Worm (Caenorhabditis elegans) whole organism, early embryonic: ENCODE data around the gene wip-1.

Experiments
- B0310.2 ChIP-seq: sonication (generic microtip); optimal IDR thresholded peaks from 2 replicates; lab custom pipeline; 2016; ENCODE audit warnings: mild to moderate bottlenecking, missing genetic modification characterization, missing compliant biosample characterization
- F13C5.2 ChIP-seq: sonication (generic microtip); optimal IDR thresholded peaks from 2 replicates; lab custom pipeline; 2017; ENCODE audit warnings: mild to moderate bottlenecking, missing genetic modification characterization, inconsistent platforms, missing compliant biosample characterization
- aly-1 ChIP-seq: sonication (generic microtip); optimal IDR thresholded peaks from 2 replicates; lab custom pipeline; 2016; ENCODE audit warnings: missing genetic modification characterization, missing compliant biosample characterization
- ama-1 ChIP-seq: fragments of 150-350 bp; optimal IDR thresholded peaks from 2 replicates; lab custom pipeline; 2014
- ceh-13 ChIP-seq: fragments of 200-800 bp; sonication (Bioruptor generic); optimal IDR thresholded peaks from 2 replicates; lab custom pipeline; 2018; ENCODE audit warnings: mild to moderate bottlenecking, missing genetic modification characterization, missing compliant biosample characterization
- ceh-36 ChIP-seq: sonication (generic microtip); optimal IDR thresholded peaks from 2 replicates; lab custom pipeline; 2016; ENCODE audit warnings: missing genetic modification characterization, inconsistent platforms, missing compliant biosample characterization
- ets-7 ChIP-seq: sonication (generic microtip); optimal IDR thresholded peaks from 2 replicates; lab custom pipeline; 2016; ENCODE audit warnings: missing genotype, missing genetic modification characterization, missing compliant biosample characterization
- flt-1 ChIP-seq: fragments of 200-800 bp; sonication (Bioruptor generic); IDR thresholded peaks from 2 replicates; pipeline ENCODE4 v1.3.6; 2022; ENCODE audit warnings: missing genetic modification characterization, missing compliant biosample characterization
- hmbx-1 ChIP-seq: sonication (generic microtip); optimal IDR thresholded peaks from 2 replicates; lab custom pipeline; 2016; ENCODE audit warnings: mild to moderate bottlenecking, missing genetic modification characterization, missing compliant biosample characterization
- hmg-4 ChIP-seq: fragments of 200-800 bp; sonication (Bioruptor generic); optimal IDR thresholded peaks from 2 replicates; lab custom pipeline; 2018; ENCODE audit warnings: mild to moderate bottlenecking, missing genetic modification characterization, missing compliant biosample characterization
- hnd-1 ChIP-seq: sonication (generic microtip); optimal IDR thresholded peaks from 2 replicates; lab custom pipeline; 2016; ENCODE audit warnings: missing genetic modification characterization, missing compliant biosample characterization
- pes-1 ChIP-seq: fragments of 200-800 bp; sonication (Bioruptor generic); IDR thresholded peaks from 2 replicates; pipeline ENCODE4 v1.3.6; 2022; ENCODE audit warnings: missing genetic modification reagents, missing genetic modification characterization, missing compliant biosample characterization
- scrt-1 ChIP-seq: fragments of 200-800 bp; sonication (Bioruptor generic); IDR thresholded peaks from 2 replicates; pipeline ENCODE4 v1.3.6; 2022; ENCODE audit warnings: missing genetic modification characterization, missing compliant biosample characterization
- sea-1 ChIP-seq: fragments of 200-800 bp; sonication (Bioruptor generic); conservative IDR thresholded peaks from 2 replicates; pipeline ENCODE4 v1.3.6; 2022; ENCODE audit warnings: missing genetic modification characterization, missing compliant biosample characterization
- tbx-11 ChIP-seq: fragments of 200-800 bp; sonication (Bioruptor generic); IDR thresholded peaks from 2 replicates; pipeline ENCODE4 v1.3.6; 2022; ENCODE audit warnings: missing genetic modification characterization, missing compliant biosample characterization
- tbx-37 ChIP-seq: fragments of 200-800 bp; sonication (Bioruptor generic); conservative IDR thresholded peaks from 2 replicates; pipeline ENCODE4 v1.3.6; 2022; ENCODE audit warnings: missing genetic modification reagents, missing genetic modification characterization, missing compliant biosample characterization
- tra-4 ChIP-seq: sonication (generic microtip); optimal IDR thresholded peaks from 2 replicates; lab custom pipeline; 2017; ENCODE audit warnings: missing genetic modification characterization, missing compliant biosample characterization

The wip-1 gene

DNA sequence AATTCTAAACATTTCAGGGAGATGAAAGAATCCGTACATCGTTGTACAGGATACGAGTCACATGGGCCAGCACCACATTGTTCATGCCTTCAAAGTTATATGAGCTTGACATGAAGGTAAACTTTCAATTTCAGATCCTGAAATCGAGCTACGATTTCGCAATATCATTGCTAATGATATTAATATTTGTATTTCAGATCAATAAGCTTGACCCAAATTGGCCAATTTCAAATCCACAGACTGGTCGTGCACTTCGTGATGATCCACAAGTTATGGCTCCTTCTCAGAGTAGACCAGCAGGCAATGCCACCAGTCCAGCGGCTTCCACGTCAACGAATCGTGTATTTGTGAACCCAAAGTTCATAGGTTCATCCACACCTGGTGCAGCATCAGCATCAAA, 7.9 kb downstream of the wip-1 start:
- no peak for TF ChIP-seq tbx-37 (GFP tag; lab: Robert Waterston, UW)
- TF ChIP-seq ceh-36 (tag; lab: Kevin White, UChicago): no peak
- no peak for TF ChIP-seq ets-7 (tag; lab: Kevin White, UChicago)
- TF ChIP-seq sea-1 (GFP tag; lab: Robert Waterston, UW): no peak
- TF ChIP-seq scrt-1 (GFP tag; lab: Robert Waterston, UW): no peak
- no peak for TF ChIP-seq flt-1
- no peak for TF ChIP-seq aly-1 (tag; lab: Kevin White, UChicago)
- no peak for TF ChIP-seq B0310.2 (tag; lab: Kevin White, UChicago)
- TF ChIP-seq pes-1: no peak
- no peak for TF ChIP-seq hnd-1
- no peak for TF ChIP-seq hmbx-1 (tag; lab: Kevin White, UChicago)
- TF ChIP-seq F13C5.2 (tag; lab: Kevin White, UChicago): no peak
- no peak for TF ChIP-seq tbx-11 (GFP tag; lab: Robert Waterston, UW)
- no peak for TF ChIP-seq ceh-13

DNA sequence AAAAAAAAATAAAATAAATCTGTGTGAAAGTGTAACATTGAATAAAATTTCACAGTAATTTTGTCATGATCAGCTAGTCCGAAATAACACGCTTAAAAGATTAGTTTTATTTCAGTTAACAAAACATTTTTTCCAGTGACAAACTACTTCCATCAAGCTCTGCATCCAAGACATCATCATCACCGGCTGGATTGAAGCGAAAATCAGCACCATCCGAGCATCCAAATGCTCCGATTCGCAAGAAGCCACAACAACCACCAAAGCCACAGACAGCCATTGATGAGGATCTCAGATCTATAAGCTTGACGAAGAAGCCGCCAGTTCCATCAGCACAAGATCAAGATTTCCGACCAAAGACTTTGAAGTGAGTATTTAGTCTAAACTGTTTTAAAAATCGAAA, 8.8 kb downstream of the wip-1 start:
- TF ChIP-seq pes-1 (no peak), ama-1 (lab: Kevin White, UChicago) (peak; percentile 27), tra-4 (tag; lab: Kevin White, UChicago) (no peak), B0310.2 (tag; lab: Kevin White, UChicago) (peak; percentile 32), flt-1 (no peak), hmbx-1 (tag; lab: Kevin White, UChicago) (no peak), hnd-1 (no peak), sea-1 (GFP tag; lab: Robert Waterston, UW) (0 out of 2 replicates have a peak, but pooled peaks have one; percentile 16), ceh-13 (no peak), ets-7 (tag; lab: Kevin White, UChicago) (no peak), aly-1 (tag; lab: Kevin White, UChicago) (no peak)

DNA sequence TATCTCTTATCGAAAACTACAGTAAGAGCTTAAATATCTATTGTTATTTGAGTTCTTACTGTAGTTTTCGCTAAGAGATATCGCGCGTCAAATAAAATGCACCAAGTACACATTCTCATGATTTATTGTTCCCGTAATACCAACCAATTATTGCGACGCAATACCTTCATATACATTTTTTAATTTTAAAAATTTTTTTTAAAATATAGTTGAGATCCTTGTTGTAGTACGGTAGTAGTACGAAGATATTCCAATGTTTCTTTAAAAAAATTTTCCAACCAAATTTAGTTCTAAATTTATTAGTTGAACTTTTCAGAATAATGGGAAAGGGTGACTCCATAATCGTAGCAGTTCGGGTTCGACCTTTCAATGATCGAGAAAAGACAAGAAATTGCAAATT, 12.2 kb downstream of the wip-1 start, which contains the start of gene klp-6:
Gene klp-6, plus strand, starts transcription at position 301 of the 400 bp plus-strand sequence.
- TF ChIP-seq hnd-1 (no peak), tra-4 (tag; lab: Kevin White, UChicago) (no peak), sea-1 (GFP tag; lab: Robert Waterston, UW) (no peak)

DNA sequence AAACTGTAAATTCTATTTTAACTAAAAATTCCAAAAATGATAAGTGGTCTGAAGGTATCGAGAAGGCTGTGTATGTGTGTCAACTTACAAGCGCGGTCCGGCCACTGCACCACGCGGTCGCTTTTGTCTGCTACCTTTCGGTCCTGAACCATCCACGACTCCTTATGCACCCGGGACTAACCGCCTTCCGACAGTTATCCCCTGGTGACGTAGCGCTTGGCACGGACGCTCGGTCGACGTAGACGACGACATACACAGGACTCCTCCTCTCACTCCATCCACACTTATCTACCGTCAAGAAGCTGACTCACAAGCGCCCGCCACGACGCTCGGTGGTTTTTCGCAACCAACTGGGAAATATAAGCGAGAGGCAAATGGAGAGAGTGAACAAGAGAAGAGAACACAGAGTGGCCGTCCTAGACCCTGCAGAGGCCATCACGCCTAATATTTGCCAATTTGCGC, 13.0 kb downstream of the wip-1 start:
- peak; percentile 81 for TF ChIP-seq ceh-13
- peak; percentile 97 for TF ChIP-seq hmg-4 (GFP tag; lab: Kevin White, UChicago)
- TF ChIP-seq B0310.2 (tag; lab: Kevin White, UChicago): peak; percentile 80
- TF ChIP-seq scrt-1 (GFP tag; lab: Robert Waterston, UW): peak; percentile 88
- peak; percentile 83 for TF ChIP-seq tra-4 (tag; lab: Kevin White, UChicago)
- TF ChIP-seq hmbx-1 (tag; lab: Kevin White, UChicago): peak; percentile 69
- peak; percentile 85 for TF ChIP-seq ets-7 (tag; lab: Kevin White, UChicago)
- TF ChIP-seq tbx-11 (GFP tag; lab: Robert Waterston, UW): peak; percentile 90
- peak; percentile 65 for TF ChIP-seq hnd-1
- TF ChIP-seq tbx-37 (GFP tag; lab: Robert Waterston, UW): peak; percentile 90
- peak; percentile 91 for TF ChIP-seq F13C5.2 (tag; lab: Kevin White, UChicago)
- TF ChIP-seq aly-1 (tag; lab: Kevin White, UChicago): peak; percentile 97
- peak; percentile 90 for TF ChIP-seq pes-1
- peak; percentile 82 for TF ChIP-seq flt-1
- TF ChIP-seq ceh-36 (tag; lab: Kevin White, UChicago): peak; percentile 82
- peak; percentile 87 for TF ChIP-seq sea-1 (GFP tag; lab: Robert Waterston, UW)

DNA sequence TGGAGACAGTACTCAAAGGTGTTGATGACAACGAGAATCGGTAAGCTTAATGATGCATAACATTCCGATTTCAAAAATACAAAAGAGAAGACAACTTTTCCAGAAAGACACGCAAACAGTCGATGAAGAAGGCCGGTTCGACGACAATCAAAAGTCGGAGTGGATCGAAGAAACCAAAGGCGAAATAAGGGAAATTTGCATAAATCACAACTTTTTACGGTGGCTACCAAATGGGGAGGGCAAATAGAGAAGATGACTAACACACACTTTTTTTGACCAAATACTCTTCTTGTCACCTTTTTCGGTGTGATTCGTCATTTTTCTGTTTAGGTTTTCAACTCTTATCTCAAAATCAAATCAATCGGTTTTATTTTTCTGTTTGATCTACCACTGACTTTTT, 17.7 kb downstream of the wip-1 start, which contains the start of gene C45G9.6:
Gene C45G9.6, plus strand, starts transcription at position 301 of the 400 bp plus-strand sequence.
- no peak for TF ChIP-seq ama-1 (lab: Kevin White, UChicago)
- TF ChIP-seq ceh-36 (tag; lab: Kevin White, UChicago): no peak
- no peak for TF ChIP-seq ets-7 (tag; lab: Kevin White, UChicago)
- no peak for TF ChIP-seq pes-1
- no peak for TF ChIP-seq hnd-1
- TF ChIP-seq hmg-4 (GFP tag; lab: Kevin White, UChicago): no peak
- TF ChIP-seq flt-1: no peak
- TF ChIP-seq ceh-13: no peak
- no peak for TF ChIP-seq F13C5.2 (tag; lab: Kevin White, UChicago)
- TF ChIP-seq B0310.2 (tag; lab: Kevin White, UChicago): no peak
- TF ChIP-seq tbx-37 (GFP tag; lab: Robert Waterston, UW): no peak

DNA sequence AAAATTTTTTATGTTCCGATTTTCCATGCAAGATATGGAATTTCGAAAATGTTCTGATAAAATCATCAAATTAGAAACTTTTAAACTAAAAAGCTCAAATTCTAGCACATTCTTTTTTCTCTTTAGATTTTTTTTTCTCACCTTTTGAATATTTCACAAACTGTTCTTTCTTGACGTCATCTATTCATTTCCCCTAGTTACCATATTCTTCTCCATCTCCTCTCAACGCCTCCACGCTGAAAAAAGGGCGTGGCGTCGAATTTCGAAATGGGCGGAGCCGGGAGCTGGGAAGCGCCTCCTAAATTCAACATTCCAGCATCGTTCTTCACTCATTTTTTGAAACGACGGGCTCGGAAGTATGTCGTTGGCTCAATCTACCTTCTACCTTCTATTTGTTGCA, 23.7 kb downstream of the wip-1 start, which contains the start of gene nlp-43:
Gene nlp-43, plus strand, starts transcription at position 301 of the 400 bp plus-strand sequence.
- no peak for TF ChIP-seq ceh-36 (tag; lab: Kevin White, UChicago)
- no peak for TF ChIP-seq ama-1 (lab: Kevin White, UChicago)
- no peak for TF ChIP-seq hnd-1
- no peak for TF ChIP-seq tra-4 (tag; lab: Kevin White, UChicago)
- no peak for TF ChIP-seq F13C5.2 (tag; lab: Kevin White, UChicago)
- TF ChIP-seq sea-1 (GFP tag; lab: Robert Waterston, UW): no peak
- TF ChIP-seq hmbx-1 (tag; lab: Kevin White, UChicago): no peak

DNA sequence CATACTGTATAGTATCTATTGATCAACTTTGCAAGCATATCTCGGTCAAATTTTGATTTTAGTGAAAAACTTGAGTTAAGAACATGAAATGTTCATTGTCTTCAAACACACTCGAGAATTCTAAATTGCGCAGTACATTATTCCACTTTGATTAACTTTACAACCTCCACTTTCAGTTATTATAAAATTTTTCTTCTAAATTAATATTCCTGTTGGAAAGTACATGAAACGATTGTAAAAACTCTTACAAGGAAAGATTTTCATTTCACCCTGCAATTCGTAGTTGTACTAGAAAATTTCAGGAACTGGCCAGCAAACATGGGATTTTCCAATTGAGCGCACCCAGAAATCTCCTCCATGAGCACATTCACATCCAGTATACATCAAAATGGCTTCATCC, 26.3 kb downstream of the wip-1 start, which contains the start of gene C45G9.14:
Gene C45G9.14, plus strand, starts transcription at position 301 of the 400 bp plus-strand sequence.
- TF ChIP-seq aly-1 (tag; lab: Kevin White, UChicago): no peak

DNA sequence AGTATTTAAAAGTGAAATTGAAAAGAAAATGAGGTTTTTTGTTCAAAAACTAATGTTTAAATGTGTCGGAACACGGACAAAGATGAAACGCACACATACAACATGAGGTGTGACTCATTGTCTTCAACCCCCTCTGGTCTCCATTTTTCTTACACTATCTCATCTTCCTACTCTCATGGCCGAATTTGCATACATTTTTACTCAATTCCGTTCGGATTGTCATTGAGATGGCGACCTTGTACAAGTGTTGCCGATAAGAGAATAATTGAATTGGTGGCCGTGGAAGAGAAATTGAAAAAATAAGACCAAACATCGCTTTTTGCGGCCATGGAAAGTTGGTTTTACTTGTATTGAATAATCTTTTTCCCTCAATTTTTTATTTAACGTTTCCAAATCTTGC, 28.7 kb downstream of the wip-1 start, which contains the start of gene txbp-3:
Gene txbp-3, minus strand, starts transcription at position 285 of the 400 bp plus-strand sequence.
- TF ChIP-seq hmg-4 (GFP tag; lab: Kevin White, UChicago) (no peak), flt-1 (no peak), hnd-1 (no peak), tbx-11 (GFP tag; lab: Robert Waterston, UW) (no peak), F13C5.2 (tag; lab: Kevin White, UChicago) (no peak), ama-1 (lab: Kevin White, UChicago) (no peak), tbx-37 (GFP tag; lab: Robert Waterston, UW) (no peak), tra-4 (tag; lab: Kevin White, UChicago) (no peak), ets-7 (tag; lab: Kevin White, UChicago) (no peak), ceh-13 (no peak), B0310.2 (tag; lab: Kevin White, UChicago) (no peak), ceh-36 (tag; lab: Kevin White, UChicago) (no peak), pes-1 (no peak), scrt-1 (GFP tag; lab: Robert Waterston, UW) (no peak), sea-1 (GFP tag; lab: Robert Waterston, UW) (no peak), aly-1 (tag; lab: Kevin White, UChicago) (no peak)
